Worm (Caenorhabditis elegans): ENCODE measurements around the gene R74.2.

ce11 chrIII:4187845-4188244, at the start of gene R74.2:
- no peak for TF ChIP-seq flt-1 (GFP tag; IDR thresholded peaks at IDR 0.05)
- TF ChIP-seq ama-1 (optimal IDR thresholded peaks at IDR 0.05), result no peak
- no peak for TF ChIP-seq hmg-4 (GFP tag; optimal IDR thresholded peaks at IDR 0.05)
- no peak for TF ChIP-seq hnd-1 (tag; optimal IDR thresholded peaks at IDR 0.05)
- no peak for TF ChIP-seq ceh-36 (tag; optimal IDR thresholded peaks at IDR 0.05)
